Fruit fly (Drosophila melanogaster): ENCODE measurements around the gene Ir68a.
A peak's percentile ranks its signal among the peaks of the same experiment; 100 is the strongest.

Gene Ir68a

dm6 chr3L:11261456-11262082, 25.6 kb upstream of the Ir68a start:
- TF ChIP-seq CG8478 (optimal IDR thresholded peaks at IDR 0.05) (no peak), CTCF (optimal IDR thresholded peaks at IDR 0.05) (no peak)

- TF ChIP-seq CTCF (optimal IDR thresholded peaks at IDR 0.05) (no peak), CG8478 (optimal IDR thresholded peaks at IDR 0.05) (no peak)
Observed at dm6 chr3L:11260737-11261455, 24.9 kb upstream of the Ir68a start.

- no peak for TF ChIP-seq CTCF (optimal IDR thresholded peaks at IDR 0.05)
- TF ChIP-seq CG8478 (optimal IDR thresholded peaks at IDR 0.05), result no peak
Observed at dm6 chr3L:11260275-11260734, 24.3 kb upstream of the Ir68a start.

- TF ChIP-seq CTCF (optimal IDR thresholded peaks at IDR 0.05) (no peak), CG8478 (optimal IDR thresholded peaks at IDR 0.05) (no peak)
Observed at dm6 chr3L:11259759-11260158, 23.7 kb upstream of the Ir68a start.

- TF ChIP-seq CG8478 (optimal IDR thresholded peaks at IDR 0.05), result no peak
- no peak for TF ChIP-seq CTCF (optimal IDR thresholded peaks at IDR 0.05)
Observed at dm6 chr3L:11258392-11258791, 22.4 kb upstream of the Ir68a start.

dm6 chr3L:11256147-11256971, 20.3 kb upstream of the Ir68a start:
- no peak for TF ChIP-seq CTCF (optimal IDR thresholded peaks at IDR 0.05)

dm6 chr3L:11254470-11255185, 18.6 kb upstream of the Ir68a start:
- no peak for TF ChIP-seq CTCF (optimal IDR thresholded peaks at IDR 0.05)
- TF ChIP-seq CG8478 (optimal IDR thresholded peaks at IDR 0.05), result no peak

- TF ChIP-seq CTCF (optimal IDR thresholded peaks at IDR 0.05) (no peak), CG8478 (optimal IDR thresholded peaks at IDR 0.05) (no peak)
Observed at dm6 chr3L:11253690-11254243, 17.7 kb upstream of the Ir68a start.

- TF ChIP-seq CG8478 (optimal IDR thresholded peaks at IDR 0.05), result no peak
- no peak for TF ChIP-seq CTCF (optimal IDR thresholded peaks at IDR 0.05)
Observed at dm6 chr3L:11253140-11253539, 17.1 kb upstream of the Ir68a start.

- TF ChIP-seq CG8478 (optimal IDR thresholded peaks at IDR 0.05) (no peak), CTCF (optimal IDR thresholded peaks at IDR 0.05) (no peak)
Observed at dm6 chr3L:11252424-11253118, 16.6 kb upstream of the Ir68a start.

dm6 chr3L:11251721-11252423, 15.9 kb upstream of the Ir68a start, which contains the start of gene scyl:
Gene scyl (plus strand): TSS chr3L:11252307.
- TF ChIP-seq CTCF (optimal IDR thresholded peaks at IDR 0.05) (no peak), CG8478 (optimal IDR thresholded peaks at IDR 0.05) (no peak)

- TF ChIP-seq CG8478 (optimal IDR thresholded peaks at IDR 0.05), result no peak
- TF ChIP-seq CTCF (optimal IDR thresholded peaks at IDR 0.05), result peak; percentile 92 to 93
Observed at dm6 chr3L:11248303-11248702, 12.3 kb upstream of the Ir68a start.
